Worm (Caenorhabditis elegans) whole organism, mixed stage, embryonic: ENCODE results near the gene dhs-14.

ENCODE experiments used
- blmp-1 ChIP-seq: fragments of 150-350 bp; optimal IDR thresholded peaks from 2 replicates; lab custom pipeline; 2014; ENCODE audit warnings: missing biosample characterization, missing genetic modification characterization
- ceh-39 ChIP-seq: fragments of 150-350 bp; optimal IDR thresholded peaks from 2 replicates; lab custom pipeline; 2014; ENCODE audit warnings: missing biosample characterization, missing genetic modification characterization
- ceh-43 ChIP-seq: fragments of 200-800 bp; sonication (Bioruptor generic); optimal IDR thresholded peaks from 2 replicates; lab custom pipeline; 2018; ENCODE audit warnings: mild to moderate bottlenecking, missing genetic modification characterization, moderate library complexity, missing compliant biosample characterization
- ceh-83 ChIP-seq: fragments of 200-800 bp; sonication (Bioruptor generic); optimal IDR thresholded peaks from 2 replicates; lab custom pipeline; 2018; ENCODE audit warnings: mild to moderate bottlenecking, missing genetic modification characterization, missing compliant biosample characterization
- ces-1 ChIP-seq: fragments of 150-350 bp; optimal IDR thresholded peaks from 2 replicates; lab custom pipeline; 2014; ENCODE audit warnings: missing biosample characterization, missing genetic modification reagents, missing genetic modification characterization
- cnd-1 ChIP-seq: fragments of 200-800 bp; sonication (Bioruptor generic); optimal IDR thresholded peaks from 2 replicates; lab custom pipeline; 2018; ENCODE audit warnings: mild to moderate bottlenecking, missing genetic modification characterization, missing compliant biosample characterization
- drap-1 ChIP-seq: fragments of 200-800 bp; sonication (Bioruptor generic); optimal IDR thresholded peaks from 3 replicates; lab custom pipeline; 2018; ENCODE audit warnings: mild to moderate bottlenecking, missing genetic modification characterization, missing compliant biosample characterization
- elt-1 ChIP-seq: sonication (generic microtip); optimal IDR thresholded peaks from 2 replicates; lab custom pipeline; 2017; ENCODE audit warnings: missing genetic modification characterization, mild to moderate bottlenecking, missing compliant biosample characterization, antibody characterized with exemption, moderate library complexity, borderline replicate concordance; ENCODE audit not compliant: insufficient read depth
- elt-3 ChIP-seq: fragments of 150-350 bp; optimal IDR thresholded peaks from 2 replicates; lab custom pipeline; 2014; ENCODE audit warnings: missing biosample characterization, missing genetic modification characterization
- flh-1 ChIP-seq: fragments of 200-800 bp; sonication (Bioruptor generic); optimal IDR thresholded peaks from 2 replicates; lab custom pipeline; 2018; ENCODE audit warnings: mild to moderate bottlenecking, missing genetic modification characterization, moderate library complexity, missing compliant biosample characterization
- hlh-1 ChIP-seq: fragments of 150-350 bp; optimal IDR thresholded peaks from 2 replicates; lab custom pipeline; 2014; ENCODE audit warnings: missing biosample characterization, missing genetic modification reagents, missing genetic modification characterization
- lin-13 ChIP-seq: fragments of 150-350 bp; optimal IDR thresholded peaks from 2 replicates; lab custom pipeline; 2014; ENCODE audit warnings: missing biosample characterization, missing genetic modification characterization
- lsy-2 ChIP-seq: fragments of 150-350 bp; optimal IDR thresholded peaks from 2 replicates; lab custom pipeline; 2014; ENCODE audit warnings: missing biosample characterization, missing genetic modification characterization
- mab-5 ChIP-seq: fragments of 150-350 bp; optimal IDR thresholded peaks from 2 replicates; lab custom pipeline; 2014; ENCODE audit warnings: missing biosample characterization, missing genetic modification characterization
- mep-1 ChIP-seq: fragments of 150-350 bp; optimal IDR thresholded peaks from 2 replicates; lab custom pipeline; 2017; ENCODE audit warnings: missing biosample characterization, missing genetic modification reagents, missing genetic modification characterization, inconsistent platforms
- mls-2 ChIP-seq: sonication (generic microtip); optimal IDR thresholded peaks from 2 replicates; lab custom pipeline; 2016; ENCODE audit warnings: mild to moderate bottlenecking, missing genetic modification characterization, moderate library complexity, missing compliant biosample characterization
- nhr-12 ChIP-seq: fragments of 150-350 bp; optimal IDR thresholded peaks from 2 replicates; lab custom pipeline; 2014; ENCODE audit warnings: missing biosample characterization, missing genetic modification characterization
- nhr-2 ChIP-seq: fragments of 150-350 bp; optimal IDR thresholded peaks from 2 replicates; lab custom pipeline; 2014; ENCODE audit warnings: missing biosample characterization, missing genetic modification characterization
- nhr-28 ChIP-seq: fragments of 150-350 bp; optimal IDR thresholded peaks from 2 replicates; lab custom pipeline; 2014; ENCODE audit warnings: missing biosample characterization, missing genetic modification characterization
- nhr-76 ChIP-seq: sonication (generic microtip); optimal IDR thresholded peaks from 2 replicates; lab custom pipeline; 2017; ENCODE audit warnings: missing biosample characterization, missing genetic modification characterization
- pha-4 ChIP-seq: fragments of 150-350 bp; optimal IDR thresholded peaks from 2 replicates; lab custom pipeline; 2018; ENCODE audit warnings: missing biosample characterization, missing genetic modification reagents, missing genetic modification characterization
- sem-2 ChIP-seq: fragments of 200-800 bp; sonication (Bioruptor generic); optimal IDR thresholded peaks from 2 replicates; lab custom pipeline; 2018; ENCODE audit warnings: mild to moderate bottlenecking, missing genetic modification characterization, missing compliant biosample characterization
- sptf-1 ChIP-seq: sonication (generic microtip); optimal IDR thresholded peaks from 2 replicates; lab custom pipeline; 2017; ENCODE audit warnings: mild to moderate bottlenecking, missing genetic modification characterization, moderate library complexity, missing compliant biosample characterization
- tbx-8 ChIP-seq: fragments of 200-800 bp; sonication (Bioruptor generic); optimal IDR thresholded peaks from 2 replicates; lab custom pipeline; 2018; ENCODE audit warnings: mild to moderate bottlenecking, missing genetic modification characterization, moderate library complexity, missing compliant biosample characterization
- unc-120 ChIP-seq: sonication (generic microtip); optimal IDR thresholded peaks from 2 replicates; lab custom pipeline; 2017; ENCODE audit warnings: missing genetic modification characterization, missing compliant biosample characterization; ENCODE audit not compliant: poor library complexity, severe bottlenecking
- unc-39 ChIP-seq: fragments of 150-350 bp; optimal IDR thresholded peaks from 2 replicates; lab custom pipeline; 2014; ENCODE audit warnings: missing biosample characterization, missing genetic modification characterization
- unc-62 ChIP-seq: fragments of 150-350 bp; optimal IDR thresholded peaks from 2 replicates; lab custom pipeline; 2014; ENCODE audit warnings: missing biosample characterization, missing genetic modification reagents, missing genetic modification characterization
- zip-8 ChIP-seq: fragments of 150-350 bp; optimal IDR thresholded peaks from 2 replicates; lab custom pipeline; 2014; ENCODE audit warnings: missing biosample characterization, missing genetic modification characterization
- ztf-11 ChIP-seq: fragments of 150-350 bp; optimal IDR thresholded peaks from 2 replicates; lab custom pipeline; 2014; ENCODE audit warnings: missing biosample characterization, missing genetic modification characterization

dhs-14 gene

ce11 chrV:2757226-2757893 lies 7.6 kb downstream of the dhs-14 start, which contains the start of gene srx-28:
Gene srx-28, minus strand, starts transcription at chrV:2757276.
- no peak for TF ChIP-seq cnd-1 (tag; lab: Kevin White, UChicago)
- no peak for TF ChIP-seq unc-39 (tag; lab: Kevin White, UChicago)
- TF ChIP-seq zip-8 (tag; lab: Kevin White, UChicago), result no peak
- no peak for TF ChIP-seq unc-62 (GFP tag; lab: Kevin White, UChicago)
- no peak for TF ChIP-seq mab-5 (tag; lab: Kevin White, UChicago)

ce11 chrV:2753007-2753406 lies 12.0 kb downstream of the dhs-14 start, which contains the start of gene srx-26:
Gene srx-26, minus strand, starts transcription at chrV:2753107.
- TF ChIP-seq zip-8 (tag; lab: Kevin White, UChicago), result no peak
- TF ChIP-seq, all 35 proteins: peak for 0

ce11 chrV:2750006-2750405 lies 15.0 kb downstream of the dhs-14 start, which contains the start of gene srx-24:
Gene srx-24, minus strand, starts transcription at chrV:2750106.
- no peak for TF ChIP-seq sem-2 (GFP tag; lab: Kevin White, UChicago)
- no peak for TF ChIP-seq cnd-1 (tag; lab: Kevin White, UChicago)
- TF ChIP-seq nhr-2 (tag; lab: Kevin White, UChicago), result no peak
- TF ChIP-seq ztf-11 (tag; lab: Kevin White, UChicago), result no peak
- no peak for TF ChIP-seq lsy-2
- no peak for TF ChIP-seq elt-3
- TF ChIP-seq ceh-83, result no peak
- no peak for TF ChIP-seq ces-1 (GFP tag; lab: Kevin White, UChicago)
- no peak for TF ChIP-seq blmp-1
- no peak for TF ChIP-seq lin-13 (tag; lab: Kevin White, UChicago)
- TF ChIP-seq flh-1 (GFP tag; lab: Kevin White, UChicago), result no peak
- TF ChIP-seq mab-5 (tag; lab: Kevin White, UChicago), result no peak
- TF ChIP-seq mls-2 (tag; lab: Kevin White, UChicago), result no peak
- no peak for TF ChIP-seq mep-1
- no peak for TF ChIP-seq hlh-1 (tag; lab: Kevin White, UChicago)
- TF ChIP-seq ceh-39 (tag; lab: Kevin White, UChicago), result no peak

- TF ChIP-seq flh-1 (GFP tag; lab: Kevin White, UChicago) (no peak), elt-1 (tag; lab: Kevin White, UChicago) (no peak), drap-1 (GFP tag; lab: Kevin White, UChicago) (no peak)
These were observed 18.6 kb downstream of the dhs-14 start for ce11 chrV:2746404-2746803.

- no peak for TF ChIP-seq nhr-76
- TF ChIP-seq unc-120 (tag; lab: Kevin White, UChicago), result no peak
- TF ChIP-seq blmp-1, result no peak
- TF ChIP-seq ces-1 (GFP tag; lab: Kevin White, UChicago), result no peak
- no peak for TF ChIP-seq sptf-1 (tag; lab: Kevin White, UChicago)
- TF ChIP-seq mep-1, result no peak
- no peak for TF ChIP-seq unc-62 (GFP tag; lab: Kevin White, UChicago)
- no peak for TF ChIP-seq ceh-39 (tag; lab: Kevin White, UChicago)
- TF ChIP-seq sem-2 (GFP tag; lab: Kevin White, UChicago), result no peak
- no peak for TF ChIP-seq mab-5 (tag; lab: Kevin White, UChicago)
- TF ChIP-seq pha-4 (tag; lab: Kevin White, UChicago), result no peak
- no peak for TF ChIP-seq ztf-11 (tag; lab: Kevin White, UChicago)
- no peak for TF ChIP-seq ceh-43 (GFP tag; lab: Kevin White, UChicago)
These were observed 22.7 kb downstream of the dhs-14 start, which contains the start of gene srg-62 for ce11 chrV:2742298-2742697. Gene srg-62, minus strand, starts transcription at chrV:2742398.

- TF ChIP-seq unc-62 (GFP tag; lab: Kevin White, UChicago) (no peak), unc-120 (tag; lab: Kevin White, UChicago) (no peak), sem-2 (GFP tag; lab: Kevin White, UChicago) (no peak), lin-13 (tag; lab: Kevin White, UChicago) (no peak), nhr-28 (tag; lab: Kevin White, UChicago) (no peak), tbx-8 (no peak), nhr-2 (tag; lab: Kevin White, UChicago) (no peak), nhr-12 (tag; lab: Kevin White, UChicago) (no peak), ztf-11 (tag; lab: Kevin White, UChicago) (no peak), lsy-2 (no peak), ceh-43 (GFP tag; lab: Kevin White, UChicago) (no peak), ces-1 (GFP tag; lab: Kevin White, UChicago) (no peak)
These were observed 24.8 kb downstream of the dhs-14 start, which contains the start of gene srg-61 for ce11 chrV:2740228-2740627. Gene srg-61, minus strand, starts transcription at chrV:2740328.
